In the genomic region with DNA sequence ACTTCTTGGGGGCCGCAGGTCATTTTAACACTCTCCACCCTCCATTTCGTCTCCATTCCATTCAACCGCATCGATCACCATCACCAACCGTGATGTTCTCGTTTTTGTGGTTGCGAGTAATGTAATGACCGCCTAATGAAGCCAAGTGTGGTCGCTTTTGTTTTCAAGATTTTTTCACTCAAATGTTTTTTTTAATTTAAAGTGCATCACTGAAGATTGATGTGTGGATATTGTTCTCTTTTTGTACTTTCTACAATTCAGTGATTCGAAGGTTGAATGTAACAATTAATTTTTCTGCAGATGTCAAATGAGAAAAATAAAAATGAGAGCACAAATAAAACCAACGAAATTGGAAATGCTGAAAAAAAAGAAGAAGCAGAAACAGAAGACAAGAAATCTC, we compare ENCODE assay signal across 2 worm cellular contexts.
A peak's percentile ranks its signal among the peaks of the same experiment; 100 is the strongest.
TF ChIP-seq lines count a peak whose summit lies in the region.

A gene (plus strand): TSS at position 301 of the 400 bp plus-strand sequence.

TF ChIP-seq in whole organism, L1 larva, 84 proteins besides CTCF, POLR2A, EP300 and RAD21:
- TF ChIP-seq nhr-85 (tag; lab: Kevin White, UChicago) = peak; percentile 35
- TF ChIP-seq mdl-1 (tag; optimal IDR thresholded peaks at IDR 0.05; lab: Kevin White, UChicago) = no peak

TF ChIP-seq in whole organism, L4 larva, 104 proteins besides CTCF, POLR2A, EP300 and RAD21:
- TF ChIP-seq aha-1 (tag; lab: Kevin White, UChicago) = peak; percentile 26
- no peak for TF ChIP-seq mep-1 (tag; optimal IDR thresholded peaks at IDR 0.05; lab: Kevin White, UChicago)
